Fruit fly (Drosophila melanogaster): ENCODE results near the gene CG4362.

Gene CG4362

DNA sequence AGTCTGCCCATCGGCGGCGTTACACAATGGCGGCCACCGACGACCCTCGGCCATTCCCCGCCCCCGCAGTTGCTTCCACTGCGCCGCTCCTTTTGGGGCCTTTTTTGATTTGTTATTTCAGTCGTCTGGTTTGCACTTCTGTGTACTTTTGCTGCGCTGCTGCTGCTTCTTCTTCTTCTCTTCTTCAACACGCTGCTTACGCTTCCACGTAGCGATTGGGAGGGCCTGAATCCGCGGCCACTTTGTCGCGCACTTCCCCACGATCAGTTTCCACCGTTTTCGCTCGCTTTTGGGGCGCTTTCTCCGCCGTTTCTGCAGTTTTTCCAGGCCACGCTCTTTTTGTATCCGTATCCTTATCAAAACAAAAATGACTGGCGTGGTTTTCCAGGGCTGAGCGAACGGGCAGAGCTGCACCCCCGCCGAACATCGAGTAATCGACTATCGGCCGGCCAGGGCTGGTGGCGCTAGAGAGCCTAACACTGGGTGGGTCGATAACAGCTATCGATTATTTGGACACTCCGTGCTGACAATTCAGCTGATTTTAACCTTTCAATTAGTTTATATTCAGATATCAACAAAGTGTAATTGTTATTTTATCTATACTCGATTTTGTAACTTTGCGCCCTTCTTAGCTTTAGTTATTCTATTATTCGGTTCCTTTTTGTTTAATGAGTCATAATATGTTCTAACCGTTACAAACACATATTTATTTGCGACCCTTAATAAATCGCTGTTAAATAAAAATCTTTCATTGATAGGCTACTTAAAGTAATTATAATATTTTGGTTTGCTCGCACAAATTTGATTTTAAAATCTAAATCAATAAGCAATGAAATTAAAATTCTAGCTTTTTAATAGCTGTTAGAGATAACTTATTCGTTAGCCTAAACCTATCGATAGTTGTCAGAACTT is 20.5 kb upstream of the CG4362 start, which contains the start of the genes CG4360 and Sirt2 (continued):
- TF ChIP-seq CG15479 (GFP tag; optimal IDR thresholded peaks at IDR 0.05) (no peak), CG34422 (GFP tag; IDR thresholded peaks at IDR 0.05) (peak; percentile 78), CG12236 (GFP tag; optimal IDR thresholded peaks at IDR 0.05) (no peak), slbo (GFP tag; IDR thresholded peaks at IDR 0.05) (peak; percentile 76), dan (GFP tag; IDR thresholded peaks at IDR 0.05) (no peak), CG9437 (GFP tag; optimal IDR thresholded peaks at IDR 0.05) (peak; percentile 99), Xbp1 (GFP tag; optimal IDR thresholded peaks at IDR 0.05) (peak; percentile 53), slp2 (GFP tag; optimal IDR thresholded peaks at IDR 0.05) (no peak), CG16863 (GFP tag; optimal IDR thresholded peaks at IDR 0.05) (no peak), lov (optimal IDR thresholded peaks at IDR 0.05) (no peak), lov (GFP tag; IDR thresholded peaks at IDR 0.05) (peak; percentile 56; the same call in 1 of the 3 replicates), ERR (GFP tag; optimal IDR thresholded peaks at IDR 0.05) (peak; percentile 47), CG15073 (GFP tag; optimal IDR thresholded peaks at IDR 0.05) (no peak), amos (GFP tag; IDR thresholded peaks at IDR 0.05; ENCODE audit: partially characterized antibody) (peak; percentile 91), Hr51 (GFP tag; optimal IDR thresholded peaks at IDR 0.05) (peak in 1 of 2 experiments; percentile 4), CG31441 (GFP tag; IDR thresholded peaks at IDR 0.05) (no peak), maf-S (GFP tag; optimal IDR thresholded peaks at IDR 0.05) (peak; percentile 49), CG2889 (GFP tag; IDR thresholded peaks at IDR 0.05) (no peak), corto (GFP tag; optimal IDR thresholded peaks at IDR 0.05) (no peak), CG12769 (tag; optimal IDR thresholded peaks at IDR 0.05) (no peak), tll (GFP tag; optimal IDR thresholded peaks at IDR 0.05) (peak in 1 of 2 experiments; percentile 12), Sox100B (GFP tag; optimal IDR thresholded peaks at IDR 0.05) (no peak), CG11560 (tag; IDR thresholded peaks at IDR 0.05) (peak; percentile 96), repo (GFP tag; optimal IDR thresholded peaks at IDR 0.05) (peak; percentile 40), CG3847 (GFP tag; IDR thresholded peaks at IDR 0.05) (peak; percentile 51), ci (GFP tag; IDR thresholded peaks at IDR 0.05) (peak; percentile 79), lilli (GFP tag; optimal IDR thresholded peaks at IDR 0.05) (peak; percentile 63), hbn (GFP tag; IDR thresholded peaks at IDR 0.05; ENCODE audit: partially characterized antibody) (peak; percentile 59), CG34224 (GFP tag; IDR thresholded peaks at IDR 0.05; ENCODE audit: partially characterized antibody) (peak; percentile 46; the same call in 1 of the 3 replicates), Poxn (GFP tag; IDR thresholded peaks at IDR 0.05) (no peak), CG8281 (tag; optimal IDR thresholded peaks at IDR 0.05) (no peak), insv (GFP tag; optimal IDR thresholded peaks at IDR 0.05) (no peak), Nf-YC (tag; optimal IDR thresholded peaks at IDR 0.05) (no peak), unpg (GFP tag; optimal IDR thresholded peaks at IDR 0.05) (no peak), ac (GFP tag; optimal IDR thresholded peaks at IDR 0.05) (no peak), Spps (tag; optimal IDR thresholded peaks at IDR 0.05) (no peak), CG8089 (GFP tag; optimal IDR thresholded peaks at IDR 0.05) (peak; percentile 33), CG1024 (GFP tag; IDR thresholded peaks at IDR 0.05) (peak; percentile 25), chinmo (GFP tag; IDR thresholded peaks at IDR 0.05; ENCODE audit: partially characterized antibody) (0 out of 4 replicates have a peak, but pooled peaks have one; percentile 59), Trl (optimal IDR thresholded peaks at IDR 0.05) (no peak), Trl (GFP tag; optimal IDR thresholded peaks at IDR 0.05) (peak; percentile 40), MBD-R2 (GFP tag; IDR thresholded peaks at IDR 0.05) (peak; percentile 77), exex (tag; optimal IDR thresholded peaks at IDR 0.05) (no peak), Side (GFP tag; optimal IDR thresholded peaks at IDR 0.05) (peak; percentile 60), GATAe (GFP tag; conservative IDR thresholded peaks at IDR 0.05) (no peak), Bdp1 (GFP tag; optimal IDR thresholded peaks at IDR 0.05) (peak; percentile 42), Nf-YB (GFP tag; optimal IDR thresholded peaks at IDR 0.05) (no peak), sima (GFP tag; optimal IDR thresholded peaks at IDR 0.05) (no peak), lola (GFP tag; optimal IDR thresholded peaks at IDR 0.05) (peak in 1 of 3 experiments; percentile 29)
